Worm (Caenorhabditis elegans): ENCODE measurements around the gene F58F12.2.

DNA sequence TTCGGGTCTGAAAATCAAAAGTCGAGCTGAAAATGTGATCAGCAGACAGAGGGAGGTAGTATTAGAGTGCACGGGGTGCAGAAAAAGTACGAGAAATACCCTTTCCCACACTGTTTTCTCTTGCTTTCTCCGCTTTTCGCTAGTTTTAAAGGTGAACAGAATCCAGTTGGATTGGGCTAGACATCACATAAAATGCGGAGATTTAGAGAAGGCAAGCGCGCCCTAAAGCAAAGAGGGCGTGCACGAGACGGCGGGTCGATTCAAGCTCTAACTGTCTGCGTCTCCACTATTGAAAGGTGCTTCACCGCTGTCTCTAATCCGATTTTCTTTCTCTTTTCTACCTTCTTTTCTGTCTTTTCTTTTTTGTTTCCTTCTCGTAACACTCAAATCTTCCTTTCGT, 17.7 kb downstream of the F58F12.2 start:
- TF ChIP-seq him-1 (tag; optimal IDR thresholded peaks at IDR 0.05) = no peak
- no peak for TF ChIP-seq dao-5 (tag; optimal IDR thresholded peaks at IDR 0.05)
